Fruit fly (Drosophila melanogaster) whole organism, prepupa: ENCODE data around the gene CG4069.

Experiments
- CG10631 ChIP-seq: fragments of 200-800 bp; sonication (Bioruptor generic); optimal IDR thresholded peaks from 2 replicates; lab custom pipeline; 2016; ENCODE audit warnings: missing biosample characterization, missing genetic modification characterization
- CG10669 ChIP-seq: fragments of 200-800 bp; sonication (Bioruptor generic); optimal IDR thresholded peaks from 3 replicates; lab custom pipeline; 2018; ENCODE audit warnings: missing biosample characterization, mild to moderate bottlenecking, missing genetic modification characterization, moderate library complexity
- CG11902 ChIP-seq: fragments of 200-800 bp; sonication (Bioruptor generic); optimal IDR thresholded peaks from 3 replicates; lab custom pipeline; 2016; ENCODE audit warnings: missing biosample characterization, missing genetic modification characterization
- CG16779 ChIP-seq: fragments of 200-800 bp; sonication (Bioruptor generic); optimal IDR thresholded peaks from 3 replicates; lab custom pipeline; 2017; ENCODE audit warnings: missing biosample characterization, mild to moderate bottlenecking, missing genetic modification characterization
- CG4318 ChIP-seq: fragments of 200-800 bp; sonication (Bioruptor generic); optimal IDR thresholded peaks from 3 replicates; lab custom pipeline; 2017; ENCODE audit warnings: missing biosample characterization, mild to moderate bottlenecking, missing genetic modification characterization
- CG6163 ChIP-seq: fragments of 200-800 bp; sonication (Bioruptor generic); IDR thresholded peaks from 3 replicates; pipeline ENCODE4 v1.3.6; 2022; ENCODE audit warnings: missing biosample characterization, missing genetic modification characterization
- CG6854 ChIP-seq: fragments of 200-800 bp; sonication (Bioruptor generic); optimal IDR thresholded peaks from 2 replicates; lab custom pipeline; 2017; ENCODE audit warnings: missing biosample characterization, mild to moderate bottlenecking, missing genetic modification characterization
- CG8319 ChIP-seq: fragments of 200-800 bp; sonication (Bioruptor generic); optimal IDR thresholded peaks from 3 replicates; lab custom pipeline; 2016; ENCODE audit warnings: missing biosample characterization, missing genetic modification characterization
- Ets96B ChIP-seq: fragments of 200-800 bp; optimal IDR thresholded peaks from 2 replicates; lab custom pipeline; 2019; ENCODE audit warnings: missing biosample characterization, mild to moderate bottlenecking, missing genetic modification characterization, moderate library complexity
- Hr38 ChIP-seq: sonication (Bioruptor generic); optimal IDR thresholded peaks from 2 replicates; lab custom pipeline; 2016; ENCODE audit warnings: missing biosample characterization, missing genetic modification characterization
- Met ChIP-seq: fragments of 200-800 bp; sonication (Bioruptor generic); optimal IDR thresholded peaks from 3 replicates; lab custom pipeline; 2016; ENCODE audit warnings: missing biosample characterization, missing genetic modification characterization
- fd59A ChIP-seq: fragments of 200-800 bp; sonication (Bioruptor generic); optimal IDR thresholded peaks from 2 replicates; lab custom pipeline; 2017; ENCODE audit warnings: missing biosample characterization, mild to moderate bottlenecking, missing genetic modification characterization, missing genetic modification reagents
- fkh ChIP-seq: fragments of 200-800 bp; sonication (Bioruptor generic); optimal IDR thresholded peaks from 3 replicates; lab custom pipeline; 2017; ENCODE audit warnings: missing biosample characterization, mild to moderate bottlenecking, missing genetic modification characterization, moderate library complexity

dm6 chr3L:12564979-12565378, 27.9 kb upstream of the CG4069 start:
- TF ChIP-seq CG6854 (GFP tag; lab: Kevin White, UChicago), result no peak
- no peak for TF ChIP-seq Met (GFP tag; lab: Kevin White, UChicago)
- no peak for TF ChIP-seq CG6163 (GFP tag; lab: Robert Waterston, UW)
- TF ChIP-seq fkh (GFP tag; lab: Kevin White, UChicago), result no peak
- no peak for TF ChIP-seq Hr38 (GFP tag; lab: Kevin White, UChicago)
- TF ChIP-seq CG16779, result no peak
- TF ChIP-seq CG11902 (GFP tag; lab: Kevin White, UChicago), result no peak
- no peak for TF ChIP-seq fd59A
- TF ChIP-seq CG4318, result no peak
- TF ChIP-seq Ets96B (tag; lab: Kevin White, UChicago), result no peak
- TF ChIP-seq CG10669, result no peak
- no peak for TF ChIP-seq CG10631 (GFP tag; lab: Kevin White, UChicago)
- no peak for TF ChIP-seq CG8319 (GFP tag; lab: Kevin White, UChicago)
